Worm (Caenorhabditis elegans): ENCODE results near the gene oat-1.
"Not testable (repeated sequence)": the region's sequence is repeated elsewhere in the genome, so short reads cannot be mapped to it uniquely, and the experiment has no call there.

- not testable (repeated sequence) for TF ChIP-seq mes-4 (tag; optimal IDR thresholded peaks at IDR 0.05); unc-62 (GFP tag; optimal IDR thresholded peaks at IDR 0.05); ama-1 (optimal IDR thresholded peaks at IDR 0.05); ama-1 (GFP tag; optimal IDR thresholded peaks at IDR 0.05); snpc-4 (GFP tag; optimal IDR thresholded peaks at IDR 0.05); snpc-4 (tag; optimal IDR thresholded peaks at IDR 0.05); F10E7.11 (tag; optimal IDR thresholded peaks at IDR 0.05); lin-40 (tag; optimal IDR thresholded peaks at IDR 0.05); nhr-120 (GFP tag; IDR thresholded peaks at IDR 0.05)
These were observed 2.2 kb downstream of the oat-1 start for ce11 chrIV:8470206-8470605.

Data from whole organism, young adult.